Worm (Caenorhabditis elegans): ENCODE results near the gene eak-4.

DNA sequence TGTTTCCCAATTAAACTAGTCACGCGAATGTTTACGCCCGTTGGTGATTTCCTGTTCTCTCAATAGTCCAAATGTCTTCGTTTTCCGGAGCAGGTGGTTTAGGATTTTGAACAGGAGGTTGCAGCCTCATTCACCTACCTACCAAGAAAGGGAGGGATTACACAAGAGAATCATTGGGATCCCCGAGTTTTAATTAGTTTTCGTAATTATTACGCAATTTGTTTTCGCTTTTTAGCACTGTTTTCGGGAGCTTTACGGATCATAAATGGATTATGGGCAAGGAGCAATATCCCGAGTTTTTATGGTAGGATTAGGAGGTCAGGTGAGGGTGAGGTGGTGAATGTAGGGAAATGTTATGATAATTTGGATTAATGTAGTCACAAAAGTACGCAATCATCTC lies 20.6 kb upstream of the eak-4 start:
- TF ChIP-seq lin-39 (tag; optimal IDR thresholded peaks at IDR 0.05) (no peak), lin-15B (tag; optimal IDR thresholded peaks at IDR 0.05) (no peak)
